Worm (Caenorhabditis elegans) whole organism, L4 larva: ENCODE measurements around the gene cyp-33C2.

Experiments
- F10B5.3 ChIP-seq: sonication (generic microtip); optimal IDR thresholded peaks from 2 replicates; lab custom pipeline; 2016; ENCODE audit warnings: mild to moderate bottlenecking, missing genetic modification characterization, missing compliant biosample characterization
- F26F4.8 ChIP-seq: fragments of 200-800 bp; sonication (Bioruptor generic); conservative IDR thresholded peaks from 2 replicates; pipeline ENCODE4 v1.3.6; 2022; ENCODE audit warnings: missing genetic modification characterization, missing compliant biosample characterization
- T26A8.4 ChIP-seq: fragments of 200-800 bp; sonication (Bioruptor generic); IDR thresholded peaks from 2 replicates; pipeline ENCODE4 v1.3.6; 2022; ENCODE audit warnings: missing genetic modification characterization, missing compliant biosample characterization
- Y105C5A.15 ChIP-seq: fragments of 200-800 bp; sonication (Bioruptor generic); IDR thresholded peaks from 2 replicates; pipeline ENCODE4 v1.3.6; 2022; ENCODE audit warnings: missing genetic modification characterization, missing compliant biosample characterization
- Y5F2A.4 ChIP-seq: fragments of 200-800 bp; sonication (Bioruptor generic); optimal IDR thresholded peaks from 2 replicates; lab custom pipeline; 2018; ENCODE audit warnings: mild to moderate bottlenecking, missing genetic modification characterization, missing compliant biosample characterization
- aha-1 ChIP-seq: fragments of 150-350 bp; peaks from one replicate; lab custom pipeline; 2014; ENCODE audit warnings: missing biosample characterization, missing genetic modification characterization
- ama-1 ChIP-seq: fragments of 150-350 bp; optimal IDR thresholded peaks from 2 replicates; lab custom pipeline; 2014; ENCODE audit warnings: inconsistent platforms, mixed read lengths
- arid-1 ChIP-seq: fragments of 200-800 bp; sonication (Bioruptor generic); conservative IDR thresholded peaks from 2 replicates; pipeline ENCODE4 v1.3.6; 2022; ENCODE audit warnings: missing genetic modification reagents, missing genetic modification characterization, missing compliant biosample characterization
- attf-4 ChIP-seq: sonication (generic microtip); optimal IDR thresholded peaks from 3 replicates; lab custom pipeline; 2017; ENCODE audit warnings: missing biosample characterization, missing genetic modification characterization
- ceh-20 ChIP-seq: fragments of 200-800 bp; sonication (Bioruptor generic); IDR thresholded peaks from 2 replicates; pipeline ENCODE4 v1.3.6; 2022; ENCODE audit warnings: missing genetic modification reagents, missing genetic modification characterization, missing compliant biosample characterization
- ceh-32 ChIP-seq: sonication (generic microtip); optimal IDR thresholded peaks from 2 replicates; lab custom pipeline; 2016; ENCODE audit warnings: mild to moderate bottlenecking, missing genetic modification characterization, missing compliant biosample characterization; ENCODE audit not compliant: poor library complexity
- ceh-62 ChIP-seq: sonication (generic microtip); optimal IDR thresholded peaks from 2 replicates; lab custom pipeline; 2017; ENCODE audit warnings: missing biosample characterization, missing genetic modification characterization
- cey-2 ChIP-seq: sonication (generic microtip); optimal IDR thresholded peaks from 3 replicates; lab custom pipeline; 2017; ENCODE audit warnings: missing genetic modification characterization, mild to moderate bottlenecking, missing compliant biosample characterization, antibody characterized with exemption, borderline replicate concordance; ENCODE audit not compliant: insufficient read depth
- daf-12 ChIP-seq: fragments of 150-350 bp; optimal IDR thresholded peaks from 2 replicates; lab custom pipeline; 2014; ENCODE audit warnings: missing biosample characterization, missing genetic modification reagents, missing genetic modification characterization
- daf-19 ChIP-seq: fragments of 200-800 bp; sonication (Bioruptor generic); conservative IDR thresholded peaks from 2 replicates; pipeline ENCODE4 v1.3.6; 2022; ENCODE audit warnings: missing genetic modification characterization, missing compliant biosample characterization
- dmd-9 ChIP-seq: fragments of 200-800 bp; sonication (Bioruptor generic); IDR thresholded peaks from 2 replicates; pipeline ENCODE4 v1.3.6; 2022; ENCODE audit warnings: missing genetic modification reagents, missing genetic modification characterization, missing compliant biosample characterization
- dpl-1 ChIP-seq: fragments of 150-350 bp; optimal IDR thresholded peaks from 2 replicates; lab custom pipeline; 2014; ENCODE audit warnings: missing biosample characterization, missing genetic modification reagents, missing genetic modification characterization
- duxl-1 ChIP-seq: sonication (generic microtip); optimal IDR thresholded peaks from 2 replicates; lab custom pipeline; 2016; ENCODE audit warnings: mild to moderate bottlenecking, missing genetic modification characterization, moderate library complexity, missing compliant biosample characterization; ENCODE audit not compliant: poor library complexity
- egl-27 ChIP-seq: sonication (generic microtip); optimal IDR thresholded peaks from 3 replicates; lab custom pipeline; 2017; ENCODE audit warnings: missing biosample characterization, missing genetic modification reagents, missing genetic modification characterization
- egl-43 ChIP-seq: fragments of 200-800 bp; sonication (Bioruptor generic); IDR thresholded peaks from 2 replicates; pipeline ENCODE4 v1.3.6; 2022; ENCODE audit warnings: missing genetic modification reagents, missing genetic modification characterization, missing compliant biosample characterization
- fos-1 ChIP-seq: fragments of 150-350 bp; optimal IDR thresholded peaks from 2 replicates; lab custom pipeline; 2014; ENCODE audit warnings: missing biosample characterization, missing genetic modification characterization
- hlh-30 ChIP-seq: sonication (generic microtip); optimal IDR thresholded peaks from 2 replicates; lab custom pipeline; 2017; ENCODE audit warnings: antibody characterized with exemption, mild to moderate bottlenecking, missing genetic modification characterization, missing compliant biosample characterization; ENCODE audit not compliant: insufficient read depth
- lim-7 ChIP-seq: fragments of 200-800 bp; sonication (Bioruptor generic); IDR thresholded peaks from 2 replicates; pipeline ENCODE4 v1.3.6; 2022; ENCODE audit warnings: missing genetic modification characterization, missing compliant biosample characterization
- lin-1 ChIP-seq: fragments of 200-800 bp; sonication (Bioruptor generic); IDR thresholded peaks from 2 replicates; pipeline ENCODE4 v1.3.6; 2022; ENCODE audit warnings: missing genetic modification reagents, missing genetic modification characterization, missing compliant biosample characterization
- lin-13 ChIP-seq: fragments of 150-350 bp; optimal IDR thresholded peaks from 2 replicates; lab custom pipeline; 2014; ENCODE audit warnings: missing biosample characterization, missing genetic modification reagents, missing genetic modification characterization
- lin-39 ChIP-seq: fragments of 150-350 bp; optimal IDR thresholded peaks from 2 replicates; lab custom pipeline; 2014; ENCODE audit warnings: missing biosample characterization, missing genetic modification reagents, missing genetic modification characterization
- lsy-2 ChIP-seq, 2 experiments: fragments of 150-350 bp in 1 of 2; sonication (generic microtip) in 1 of 2; optimal IDR thresholded peaks; 2 replicates each; lab custom pipeline; 2014 to 2017; ENCODE audit warnings: missing biosample characterization in 2 of 2, missing genetic modification characterization in 2 of 2
- madf-5 ChIP-seq, 2 experiments: fragments of 200-800 bp; sonication (Bioruptor generic); IDR thresholded peaks; 2 replicates each; pipeline ENCODE4 v1.3.6; 2022; ENCODE audit warnings: missing compliant biosample characterization in 2 of 2, missing genetic modification characterization in 2 of 2
- mdl-1 ChIP-seq, 2 experiments: fragments of 150-350 bp in 1 of 2; sonication (generic microtip) in 1 of 2; optimal IDR thresholded peaks; 2 replicates each; lab custom pipeline; 2014 to 2017; ENCODE audit warnings: missing biosample characterization in 2 of 2, missing genetic modification characterization in 2 of 2
- mdt-29 ChIP-seq: fragments of 200-800 bp; sonication (Bioruptor generic); IDR thresholded peaks from 2 replicates; pipeline ENCODE4 v1.3.6; 2022; ENCODE audit warnings: missing genetic modification reagents, missing genetic modification characterization, missing compliant biosample characterization
- mep-1 ChIP-seq: fragments of 150-350 bp; sonication (generic microtip); optimal IDR thresholded peaks from 3 replicates; lab custom pipeline; 2014; ENCODE audit warnings: missing biosample characterization, missing genetic modification characterization
- mxl-3 ChIP-seq: fragments of 200-800 bp; sonication (Bioruptor generic); optimal IDR thresholded peaks from 2 replicates; lab custom pipeline; 2018; ENCODE audit warnings: mild to moderate bottlenecking, missing genetic modification characterization, missing compliant biosample characterization
- nhr-237 ChIP-seq: sonication (generic microtip); optimal IDR thresholded peaks from 2 replicates; lab custom pipeline; 2017; ENCODE audit warnings: missing biosample characterization, missing genetic modification characterization
- nhr-41 ChIP-seq: fragments of 200-800 bp; sonication (Bioruptor generic); IDR thresholded peaks from 2 replicates; pipeline ENCODE4 v1.3.6; 2022; ENCODE audit warnings: missing genetic modification reagents, missing genetic modification characterization, missing compliant biosample characterization
- nhr-77 ChIP-seq: fragments of 150-350 bp; optimal IDR thresholded peaks from 2 replicates; lab custom pipeline; 2014; ENCODE audit warnings: missing biosample characterization, missing genetic modification characterization
- pha-4 ChIP-seq, 2 experiments: fragments of 150-350 bp in 1 of 2; fragments of 200-800 bp in 1 of 2; sonication (Bioruptor generic) in 1 of 2; IDR thresholded peaks in 1 of 2; optimal IDR thresholded peaks in 1 of 2; 2 replicates each; pipeline versions ENCODE4 v1.3.6 to Lab custom; 2014 to 2022; ENCODE audit warnings: missing genetic modification characterization in 2 of 2, missing genetic modification reagents in 2 of 2, missing biosample characterization in 1 of 2, missing compliant biosample characterization in 1 of 2
- php-3 ChIP-seq: fragments of 200-800 bp; sonication (Bioruptor generic); IDR thresholded peaks from 2 replicates; pipeline ENCODE4 v1.3.6; 2022; ENCODE audit warnings: missing genetic modification reagents, missing genetic modification characterization, missing compliant biosample characterization
- pqm-1 ChIP-seq: sonication (generic microtip); optimal IDR thresholded peaks from 2 replicates; lab custom pipeline; 2017; ENCODE audit warnings: missing biosample characterization, missing genetic modification characterization
- sdz-12 ChIP-seq: fragments of 200-800 bp; sonication (Bioruptor generic); optimal IDR thresholded peaks from 2 replicates; lab custom pipeline; 2018; ENCODE audit warnings: mild to moderate bottlenecking, missing genetic modification characterization, missing compliant biosample characterization
- set-16 ChIP-seq: fragments of 200-800 bp; sonication (Bioruptor generic); IDR thresholded peaks from 2 replicates; pipeline ENCODE4 v1.3.6; 2022; ENCODE audit warnings: missing genetic modification reagents, missing genetic modification characterization, missing compliant biosample characterization
- snpc-1.2 ChIP-seq: fragments of 200-800 bp; sonication (Bioruptor generic); IDR thresholded peaks from 2 replicates; pipeline ENCODE4 v1.3.6; 2022; ENCODE audit warnings: missing genetic modification reagents, missing genetic modification characterization, missing compliant biosample characterization
- snpc-4 ChIP-seq: fragments of 150-350 bp; optimal IDR thresholded peaks from 2 replicates; lab custom pipeline; 2014; ENCODE audit warnings: missing biosample characterization, missing genetic modification characterization
- unc-39 ChIP-seq: sonication (generic microtip); optimal IDR thresholded peaks from 2 replicates; lab custom pipeline; 2017; ENCODE audit warnings: missing biosample characterization, missing genetic modification characterization
- unc-62 ChIP-seq, 3 experiments: fragments of 150-350 bp in 1 of 3; sonication (generic microtip); optimal IDR thresholded peaks in 2 of 3; peaks in 1 of 3; 1 replicate in 1 of 3; 2 replicates in 2 of 3; lab custom pipeline; 2014 to 2017; ENCODE audit warnings: missing biosample characterization in 3 of 3, missing genetic modification characterization in 3 of 3, missing genetic modification reagents in 3 of 3, missing genotype in 1 of 3
- vab-7 ChIP-seq: fragments of 200-800 bp; sonication (Bioruptor generic); IDR thresholded peaks from 2 replicates; pipeline ENCODE4 v1.3.6; 2022; ENCODE audit warnings: missing genetic modification reagents, missing genetic modification characterization, missing compliant biosample characterization
- zfp-3 ChIP-seq: fragments of 200-800 bp; sonication (Bioruptor generic); conservative IDR thresholded peaks from 2 replicates; pipeline ENCODE4 v1.3.6; 2022; ENCODE audit warnings: missing genetic modification reagents, missing genetic modification characterization, missing compliant biosample characterization
- zip-11 ChIP-seq: fragments of 200-800 bp; sonication (Bioruptor generic); IDR thresholded peaks from 2 replicates; pipeline ENCODE4 v1.3.6; 2022; ENCODE audit warnings: missing genetic modification characterization, missing compliant biosample characterization
- zip-2 ChIP-seq: fragments of 150-350 bp; optimal IDR thresholded peaks from 2 replicates; lab custom pipeline; 2014; ENCODE audit warnings: missing biosample characterization, missing genetic modification characterization

The cyp-33C2 gene

ce11 chrV:2134340-2134739 lies 48.9 kb upstream of the cyp-33C2 start (continued):
- TF ChIP-seq egl-43 (GFP tag; lab: Robert Waterston, UW): peak; percentile 20; the same call in 1 of the 2 replicates
- no peak for TF ChIP-seq snpc-4 (tag; lab: Kevin White, UChicago)
- TF ChIP-seq Y5F2A.4: no peak
- no peak for TF ChIP-seq daf-12
- no peak for TF ChIP-seq nhr-237 (tag; lab: Kevin White, UChicago)
- TF ChIP-seq lim-7 (GFP tag; lab: Robert Waterston, UW): 0 out of 2 replicates have a peak, but pooled peaks have one; percentile 47
- TF ChIP-seq lin-13 (GFP tag; lab: Kevin White, UChicago): no peak
- TF ChIP-seq nhr-77 (tag; lab: Kevin White, UChicago): no peak
- TF ChIP-seq lin-1 (GFP tag; lab: Robert Waterston, UW): no peak
- no peak for TF ChIP-seq dpl-1
- no peak for TF ChIP-seq snpc-1.2 (GFP tag; lab: Robert Waterston, UW)
- TF ChIP-seq, all 104 proteins: peak for 8

- TF ChIP-seq hlh-30 (peak; percentile 55), attf-4 (no peak), lin-13 (GFP tag; lab: Kevin White, UChicago) (no peak), F26F4.8 (GFP tag; lab: Robert Waterston, UW) (no peak), mxl-3 (peak; percentile 95), duxl-1 (tag; lab: Kevin White, UChicago) (no peak), F10B5.3 (no peak), mdl-1 (tag; optimal IDR thresholded peaks at IDR 0.05; lab: Kevin White, UChicago) (peak in 1 of 2 experiments; percentile 68), php-3 (no peak), lin-39 (no peak), arid-1 (peak; percentile 45; the same call in 1 of the 2 replicates), set-16 (GFP tag; lab: Robert Waterston, UW) (0 out of 2 replicates have a peak, but pooled peaks have one; percentile 27), pqm-1 (no peak), daf-12 (no peak), ceh-32 (tag; lab: Kevin White, UChicago) (no peak), zfp-3 (no peak), T26A8.4 (no peak), dmd-9 (GFP tag; lab: Robert Waterston, UW) (no peak), vab-7 (GFP tag; lab: Robert Waterston, UW) (no peak), zip-2 (no peak), nhr-41 (GFP tag; lab: Robert Waterston, UW) (no peak), egl-27 (tag; lab: Kevin White, UChicago) (no peak), zip-11 (no peak), sdz-12 (GFP tag; lab: Kevin White, UChicago) (no peak), unc-62 (GFP tag; optimal IDR thresholded peaks at IDR 0.05 in 1 of 2; lab: Kevin White, UChicago) (no peak), unc-62 (tag; optimal IDR thresholded peaks at IDR 0.05; lab: Kevin White, UChicago) (no peak), Y105C5A.15 (GFP tag; lab: Robert Waterston, UW) (no peak), ceh-20 (GFP tag; lab: Robert Waterston, UW) (no peak), mep-1 (tag; lab: Kevin White, UChicago) (peak; percentile 36), madf-5 (GFP tag; IDR thresholded peaks at IDR 0.05; lab: Robert Waterston, UW) (no peak), ceh-62 (tag; lab: Kevin White, UChicago) (no peak), pha-4 (GFP tag; IDR thresholded peaks at IDR 0.05; lab: Robert Waterston, UW) (no peak), pha-4 (tag; optimal IDR thresholded peaks at IDR 0.05; lab: Kevin White, UChicago) (no peak), ama-1 (lab: Kevin White, UChicago) (no peak), aha-1 (peak; percentile 60), fos-1 (tag; lab: Kevin White, UChicago) (no peak), daf-19 (GFP tag; lab: Robert Waterston, UW) (no peak), cey-2 (tag; lab: Kevin White, UChicago) (no peak), mdt-29 (no peak), Y5F2A.4 (no peak), snpc-1.2 (GFP tag; lab: Robert Waterston, UW) (no peak), lsy-2 (tag; optimal IDR thresholded peaks at IDR 0.05; lab: Kevin White, UChicago) (peak in 1 of 2 experiments; percentile 13), unc-39 (tag; lab: Kevin White, UChicago) (no peak), snpc-4 (tag; lab: Kevin White, UChicago) (no peak), lim-7 (GFP tag; lab: Robert Waterston, UW) (no peak)
These were observed 48.0 kb upstream of the cyp-33C2 start for ce11 chrV:2135323-2135722.
